Fruit fly (Drosophila melanogaster) whole organism, embryonic: ENCODE data around the gene CG11986.

ENCODE experiments used
- CG10267 ChIP-seq: fragments of 200-800 bp; sonication (Bioruptor generic); optimal IDR thresholded peaks from 2 replicates; lab custom pipeline; 2018; ENCODE audit warnings: missing biosample characterization, mild to moderate bottlenecking, missing genetic modification characterization, moderate library complexity
- CG12155 ChIP-seq: fragments of 200-800 bp; sonication (Bioruptor generic); optimal IDR thresholded peaks from 3 replicates; lab custom pipeline; 2016; ENCODE audit warnings: missing biosample characterization, missing genetic modification characterization
- CG1603 ChIP-seq: fragments of 200-800 bp; sonication (Bioruptor generic); optimal IDR thresholded peaks from 2 replicates; lab custom pipeline; 2019; ENCODE audit warnings: missing biosample characterization, mild to moderate bottlenecking, missing genetic modification characterization, moderate library complexity
- CG16813 ChIP-seq: fragments of 200-800 bp; sonication (Bioruptor generic); IDR thresholded peaks from 3 replicates; pipeline ENCODE4 v1.3.6; 2022; ENCODE audit warnings: missing biosample characterization, missing genetic modification characterization; ENCODE audit not compliant: partially characterized antibody
- CG17186 ChIP-seq: fragments of 200-800 bp; sonication (Bioruptor generic); optimal IDR thresholded peaks from 3 replicates; lab custom pipeline; 2017; ENCODE audit warnings: missing biosample characterization, missing genetic modification reagents, missing genetic modification characterization
- CG18011 ChIP-seq: fragments of 200-800 bp; sonication (Bioruptor generic); optimal IDR thresholded peaks from 2 replicates; lab custom pipeline; 2017; ENCODE audit warnings: missing biosample characterization, missing genetic modification characterization, mild to moderate bottlenecking, moderate library complexity, missing genotype
- CG2116 ChIP-seq: fragments of 200-800 bp; sonication (Bioruptor generic); optimal IDR thresholded peaks from 3 replicates; lab custom pipeline; 2018; ENCODE audit warnings: missing biosample characterization, mild to moderate bottlenecking, missing genetic modification characterization
- CG2120 ChIP-seq: fragments of 200-800 bp; sonication (Bioruptor generic); optimal IDR thresholded peaks from 3 replicates; lab custom pipeline; 2016; ENCODE audit warnings: missing biosample characterization, missing genetic modification characterization
- CG30020 ChIP-seq: fragments of 200-800 bp; optimal IDR thresholded peaks from 2 replicates; lab custom pipeline; 2019; ENCODE audit warnings: missing biosample characterization, mild to moderate bottlenecking, missing genetic modification characterization, moderate library complexity
- CG33213 ChIP-seq: fragments of 200-800 bp; sonication (Bioruptor generic); optimal IDR thresholded peaks from 3 replicates; lab custom pipeline; 2016; ENCODE audit warnings: missing biosample characterization, missing genetic modification characterization
- CG34224 ChIP-seq: fragments of 200-800 bp; sonication (Bioruptor generic); IDR thresholded peaks from 3 replicates; pipeline ENCODE4 v1.3.6; 2022; ENCODE audit warnings: missing biosample characterization, missing genetic modification characterization; ENCODE audit not compliant: partially characterized antibody
- CG34376 ChIP-seq: fragments of 200-800 bp; sonication (Bioruptor generic); optimal IDR thresholded peaks from 2 replicates; lab custom pipeline; 2018; ENCODE audit warnings: missing biosample characterization, mild to moderate bottlenecking, missing genetic modification characterization
- CG3847 ChIP-seq: fragments of 200-800 bp; sonication (Bioruptor generic); IDR thresholded peaks from 2 replicates; pipeline ENCODE4 v1.3.6; 2022; ENCODE audit warnings: missing biosample characterization, missing genetic modification characterization
- CG6791 ChIP-seq: fragments of 200-800 bp; sonication (Bioruptor generic); IDR thresholded peaks from 3 replicates; pipeline ENCODE4 v1.3.6; 2022; ENCODE audit warnings: missing biosample characterization, missing genetic modification characterization; ENCODE audit not compliant: partially characterized antibody
- CG7987 ChIP-seq: fragments of 200-800 bp; sonication (Bioruptor generic); optimal IDR thresholded peaks from 2 replicates; lab custom pipeline; 2018; ENCODE audit warnings: missing biosample characterization, mild to moderate bottlenecking, missing genetic modification characterization, moderate library complexity
- CG8359 ChIP-seq: fragments of 200-800 bp; sonication (Bioruptor generic); optimal IDR thresholded peaks from 2 replicates; lab custom pipeline; 2017; ENCODE audit warnings: missing biosample characterization, mild to moderate bottlenecking, missing genetic modification characterization, borderline replicate concordance
- Dll ChIP-seq: fragments of 200-800 bp; sonication (Bioruptor generic); IDR thresholded peaks from 4 replicates; pipeline ENCODE4 v1.3.6; 2022; ENCODE audit warnings: missing biosample characterization, missing genetic modification characterization; ENCODE audit not compliant: partially characterized antibody
- E2f1 ChIP-seq: fragments of 200-800 bp; sonication (Bioruptor generic); IDR thresholded peaks from 2 replicates; pipeline ENCODE4 v1.3.6; 2022; ENCODE audit warnings: missing biosample characterization, missing genetic modification characterization
- E2f2 ChIP-seq: fragments of 200-800 bp; sonication (Bioruptor generic); IDR thresholded peaks from 2 replicates; pipeline ENCODE4 v1.3.6; 2022; ENCODE audit warnings: missing biosample characterization, missing genetic modification characterization
- Elba2 ChIP-seq: fragments of 200-800 bp; sonication (Bioruptor generic); optimal IDR thresholded peaks from 3 replicates; lab custom pipeline; 2016; ENCODE audit warnings: missing biosample characterization, missing genetic modification characterization
- Fer1 ChIP-seq: fragments of 200-800 bp; sonication (Bioruptor generic); optimal IDR thresholded peaks from 2 replicates; lab custom pipeline; 2017; ENCODE audit warnings: missing biosample characterization, mild to moderate bottlenecking, missing genetic modification characterization
- Jarid2 ChIP-seq: fragments of 200-800 bp; sonication (Bioruptor generic); optimal IDR thresholded peaks from 3 replicates; lab custom pipeline; 2017; ENCODE audit warnings: mild to moderate bottlenecking, missing biosample characterization, missing genetic modification reagents, missing genetic modification characterization
- Kr ChIP-seq: fragments of 200-800 bp; sonication (Bioruptor generic); optimal IDR thresholded peaks from 2 replicates; lab custom pipeline; 2017; ENCODE audit warnings: missing biosample characterization, mild to moderate bottlenecking, missing genetic modification characterization
- MBD-R2 ChIP-seq: fragments of 200-800 bp; sonication (Bioruptor generic); IDR thresholded peaks from 2 replicates; pipeline ENCODE4 v1.3.6; 2022; ENCODE audit warnings: missing biosample characterization, missing genetic modification characterization
- MESR4 ChIP-seq: fragments of 200-800 bp; sonication (Bioruptor generic); optimal IDR thresholded peaks from 2 replicates; lab custom pipeline; 2018; ENCODE audit warnings: missing biosample characterization, mild to moderate bottlenecking, missing genetic modification characterization, moderate library complexity
- Mad ChIP-seq: fragments of 200-800 bp; sonication (Bioruptor generic); optimal IDR thresholded peaks from 2 replicates; lab custom pipeline; 2016; ENCODE audit warnings: missing biosample characterization, missing genetic modification characterization
- Myb ChIP-seq: fragments of 200-800 bp; sonication (Bioruptor generic); optimal IDR thresholded peaks from 2 replicates; lab custom pipeline; 2016; ENCODE audit warnings: missing biosample characterization, missing genetic modification characterization
- Opbp ChIP-seq: fragments of 200-800 bp; sonication (Bioruptor generic); IDR thresholded peaks from 3 replicates; pipeline ENCODE4 v1.3.6; 2022; ENCODE audit warnings: missing biosample characterization, missing genetic modification characterization; ENCODE audit not compliant: partially characterized antibody
- Pdp1 ChIP-seq, 2 experiments: fragments of 200-800 bp; sonication (Bioruptor generic); optimal IDR thresholded peaks; 3 replicates each; lab custom pipeline; 2016; ENCODE audit warnings: missing biosample characterization in 2 of 2, missing genetic modification characterization in 2 of 2, mild to moderate bottlenecking in 1 of 2, moderate library complexity in 1 of 2
- Scr ChIP-seq: fragments of 200-800 bp; sonication (Bioruptor generic); IDR thresholded peaks from 2 replicates; pipeline ENCODE4 v1.3.6; 2022; ENCODE audit warnings: missing biosample characterization, missing genetic modification characterization; ENCODE audit not compliant: partially characterized antibody
- Sry-δ ChIP-seq: fragments of 200-800 bp; sonication (Bioruptor generic); optimal IDR thresholded peaks from 2 replicates; lab custom pipeline; 2016; ENCODE audit warnings: missing biosample characterization, missing genetic modification characterization
- Stat92E ChIP-seq, 3 experiments: fragments of >200 bp in 2 of 3; fragments of 200-800 bp in 1 of 3; sonication (Bioruptor generic) in 1 of 3; optimal IDR thresholded peaks; 2 replicates each; lab custom pipeline; 2017 to 2019; ENCODE audit warnings: missing biosample characterization in 3 of 3, missing genetic modification characterization in 3 of 3, mild to moderate bottlenecking in 1 of 3, moderate library complexity in 1 of 3
- Xbp1 ChIP-seq: fragments of 200-800 bp; sonication (Bioruptor generic); optimal IDR thresholded peaks from 3 replicates; lab custom pipeline; 2016; ENCODE audit warnings: missing biosample characterization, mild to moderate bottlenecking, missing genetic modification characterization
- YL-1 ChIP-seq: fragments of 200-800 bp; sonication (Bioruptor generic); optimal IDR thresholded peaks from 3 replicates; lab custom pipeline; 2017; ENCODE audit warnings: missing biosample characterization, mild to moderate bottlenecking, missing genetic modification characterization
- en ChIP-seq: fragments of 200-800 bp; sonication (Bioruptor generic); optimal IDR thresholded peaks from 2 replicates; lab custom pipeline; 2016; ENCODE audit warnings: missing biosample characterization, missing genetic modification characterization
- ewg ChIP-seq: fragments of 200-800 bp; sonication (Bioruptor generic); optimal IDR thresholded peaks from 3 replicates; lab custom pipeline; 2017; ENCODE audit warnings: mild to moderate bottlenecking, missing biosample characterization, missing genetic modification reagents, missing genetic modification characterization
- grn ChIP-seq: fragments of 200-800 bp; sonication (Bioruptor generic); optimal IDR thresholded peaks from 3 replicates; lab custom pipeline; 2017; ENCODE audit warnings: missing biosample characterization, missing genetic modification characterization
- lilli ChIP-seq: fragments of 200-800 bp; sonication (Bioruptor generic); optimal IDR thresholded peaks from 3 replicates; lab custom pipeline; 2016; ENCODE audit warnings: missing biosample characterization, missing genetic modification characterization
- nerfin-1 ChIP-seq: fragments of 200-800 bp; sonication (Bioruptor generic); optimal IDR thresholded peaks from 3 replicates; lab custom pipeline; 2019; ENCODE audit warnings: missing biosample characterization, mild to moderate bottlenecking, missing genetic modification characterization, moderate library complexity
- phol ChIP-seq: fragments of 200-800 bp; sonication (Bioruptor generic); optimal IDR thresholded peaks from 3 replicates; lab custom pipeline; 2018; ENCODE audit warnings: missing biosample characterization, mild to moderate bottlenecking, missing genetic modification characterization, moderate library complexity
- sd ChIP-seq: fragments of 200-800 bp; sonication (Bioruptor generic); optimal IDR thresholded peaks from 3 replicates; lab custom pipeline; 2018; ENCODE audit warnings: missing biosample characterization, mild to moderate bottlenecking, missing genetic modification characterization, moderate library complexity
- sens ChIP-seq: fragments of 200-800 bp; sonication (Bioruptor generic); peaks from one replicate; lab custom pipeline; 2016; ENCODE audit warnings: missing biosample characterization, missing genetic modification characterization
- sna ChIP-seq: fragments of 200-800 bp; sonication (Bioruptor generic); IDR thresholded peaks from 2 replicates; pipeline ENCODE4 v1.3.6; 2022; ENCODE audit warnings: missing biosample characterization, missing genetic modification characterization; ENCODE audit not compliant: partially characterized antibody
- sug ChIP-seq: fragments of 200-800 bp; optimal IDR thresholded peaks from 2 replicates; lab custom pipeline; 2019; ENCODE audit warnings: missing biosample characterization, mild to moderate bottlenecking, missing genetic modification characterization, moderate library complexity
- tna ChIP-seq: fragments of 200-800 bp; sonication (Bioruptor generic); IDR thresholded peaks from 2 replicates; pipeline ENCODE4 v1.3.6; 2022; ENCODE audit warnings: missing biosample characterization, missing genetic modification characterization; ENCODE audit not compliant: partially characterized antibody
- unc-4 ChIP-seq: fragments of 200-800 bp; sonication (Bioruptor generic); IDR thresholded peaks from 2 replicates; pipeline ENCODE4 v1.3.6; 2022; ENCODE audit warnings: missing biosample characterization, missing genetic modification characterization; ENCODE audit not compliant: partially characterized antibody
- zen ChIP-seq: fragments of 200-800 bp; sonication (Bioruptor generic); optimal IDR thresholded peaks from 3 replicates; lab custom pipeline; 2018; ENCODE audit warnings: missing biosample characterization, mild to moderate bottlenecking, missing genetic modification characterization, moderate library complexity
- zfh1 ChIP-seq: fragments of 200-800 bp; sonication (Bioruptor generic); IDR thresholded peaks from 3 replicates; pipeline ENCODE4 v1.3.6; 2022; ENCODE audit warnings: missing biosample characterization, missing genetic modification characterization

Gene CG11986

dm6 chr3R:9019689-9020138 lies 4.5 kb downstream of the CG11986 start, which contains the start of gene tgo (continued):
- TF ChIP-seq MBD-R2 (GFP tag; lab: Robert Waterston, UW) (peak; percentile 48), E2f2 (peak; percentile 64), CG12155 (GFP tag; lab: Kevin White, UChicago) (peak; percentile 3), Stat92E (GFP tag; optimal IDR thresholded peaks at IDR 0.05; lab: Kevin White, UChicago) (peak in 1 of 3 experiments; percentile 42), CG3847 (GFP tag; lab: Robert Waterston, UW) (peak; percentile 59; the same call in 1 of the 2 replicates), CG2116 (GFP tag; lab: Kevin White, UChicago) (peak; percentile 65), CG34224 (GFP tag; lab: Robert Waterston, UW) (peak; percentile 74), CG30020 (tag; lab: Kevin White, UChicago) (peak; percentile 43), tna (GFP tag; lab: Robert Waterston, UW) (no peak), lilli (GFP tag; lab: Kevin White, UChicago) (no peak), CG34376 (GFP tag; lab: Kevin White, UChicago) (peak; percentile 62), Myb (GFP tag; lab: Kevin White, UChicago) (peak; percentile 98), CG18011 (no peak), grn (GFP tag; lab: Kevin White, UChicago) (peak; percentile 99), zen (tag; lab: Kevin White, UChicago) (no peak), Sry-δ (GFP tag; lab: Kevin White, UChicago) (peak; percentile 60), E2f1 (GFP tag; lab: Robert Waterston, UW) (no peak), sug (peak; percentile 43), CG7987 (GFP tag; lab: Kevin White, UChicago) (peak; percentile 7), Fer1 (GFP tag; lab: Kevin White, UChicago) (peak; percentile 69), CG10267 (tag; lab: Kevin White, UChicago) (peak; percentile 61), Xbp1 (GFP tag; lab: Kevin White, UChicago) (no peak), CG8359 (no peak), Pdp1 (GFP tag; optimal IDR thresholded peaks at IDR 0.05; lab: Kevin White, UChicago) (peak in 1 of 2 experiments; percentile 53), MESR4 (GFP tag; lab: Kevin White, UChicago) (peak; percentile 96), nerfin-1 (tag; lab: Kevin White, UChicago) (peak; percentile 46), Kr (GFP tag; lab: Kevin White, UChicago) (no peak), CG6791 (GFP tag; lab: Robert Waterston, UW) (0 out of 3 replicates have a peak, but pooled peaks have one; percentile 55), en (GFP tag; lab: Kevin White, UChicago) (no peak), zfh1 (GFP tag; lab: Robert Waterston, UW) (0 out of 3 replicates have a peak, but pooled peaks have one; percentile 22), ewg (no peak), Opbp (GFP tag; lab: Robert Waterston, UW) (peak; percentile 58; the same call in 2 of the 3 replicates), CG17186 (GFP tag; lab: Kevin White, UChicago) (peak; percentile 78), unc-4 (GFP tag; lab: Robert Waterston, UW) (peak; percentile 59; the same call in 1 of the 2 replicates), Dll (0 out of 4 replicates have a peak, but pooled peaks have one; percentile 58), CG2120 (peak; percentile 4), Elba2 (GFP tag; lab: Kevin White, UChicago) (no peak), phol (tag; lab: Kevin White, UChicago) (peak; percentile 63), sens (GFP tag; lab: Kevin White, UChicago) (peak; percentile 88), sna (GFP tag; lab: Robert Waterston, UW) (0 out of 2 replicates have a peak, but pooled peaks have one; percentile 23), CG33213 (GFP tag; lab: Kevin White, UChicago) (peak; percentile 17), Scr (peak; percentile 52), sd (tag; lab: Kevin White, UChicago) (peak; percentile 71), Jarid2 (no peak), CG16813 (GFP tag; lab: Robert Waterston, UW) (peak; percentile 11; the same call in 1 of the 3 replicates), YL-1 (GFP tag; lab: Kevin White, UChicago) (peak; percentile 96), CG1603 (tag; lab: Kevin White, UChicago) (peak; percentile 82), Mad (GFP tag; lab: Kevin White, UChicago) (peak; percentile 11)
